Fruit fly (Drosophila melanogaster): ENCODE measurements around the gene MFS10.
"Not testable (repeated sequence)": the region's sequence is repeated elsewhere in the genome, so short reads cannot be mapped to it uniquely, and the experiment has no call there.

The MFS10 gene

dm6 chrX:13143100-13143499, 14.3 kb downstream of the MFS10 start:
- TF ChIP-seq CG8478 (optimal IDR thresholded peaks at IDR 0.05) (no peak), CTCF (optimal IDR thresholded peaks at IDR 0.05) (no peak)

- TF ChIP-seq CG8478 (optimal IDR thresholded peaks at IDR 0.05) (no peak), CTCF (optimal IDR thresholded peaks at IDR 0.05) (no peak)
Measured at dm6 chrX:13145858-13146257, 17.0 kb downstream of the MFS10 start.

- TF ChIP-seq CG8478 (optimal IDR thresholded peaks at IDR 0.05) (no peak), CTCF (optimal IDR thresholded peaks at IDR 0.05) (no peak)
Measured at dm6 chrX:13149083-13149482, 20.3 kb downstream of the MFS10 start.

- TF ChIP-seq CG8478 (optimal IDR thresholded peaks at IDR 0.05) (no peak), CTCF (optimal IDR thresholded peaks at IDR 0.05) (no peak)
Measured at dm6 chrX:13154783-13155182, 26.0 kb downstream of the MFS10 start, which contains the start of the genes CG4318 and CG4332. Gene CG4318 (minus strand): TSS chrX:13154924. Gene CG4332 (plus strand): TSS chrX:13155038.

- TF ChIP-seq CG8478 (optimal IDR thresholded peaks at IDR 0.05) (no peak), CTCF (optimal IDR thresholded peaks at IDR 0.05) (no peak)
Measured at dm6 chrX:13159481-13159880, 30.7 kb downstream of the MFS10 start, which contains the start of the genes Bap60 and CG12096. Gene Bap60 (minus strand): TSS chrX:13159508. Gene CG12096 (plus strand): TSS chrX:13159604.

dm6 chrX:13172865-13173264, 44.0 kb downstream of the MFS10 start:
- TF ChIP-seq CTCF (optimal IDR thresholded peaks at IDR 0.05) (no peak), CG8478 (optimal IDR thresholded peaks at IDR 0.05) (no peak)

dm6 chrX:13177720-13178119, 48.9 kb downstream of the MFS10 start, which contains the start of gene CG32640:
Gene CG32640 (plus strand): TSS chrX:13178005.
- TF ChIP-seq CTCF, CG8478 (optimal IDR thresholded peaks at IDR 0.05): not testable (repeated sequence)

- TF ChIP-seq CTCF, CG8478 (optimal IDR thresholded peaks at IDR 0.05): not testable (repeated sequence)
Measured at dm6 chrX:13184178-13184577, 55.4 kb downstream of the MFS10 start, which contains the start of gene CG32641. Gene CG32641 (plus strand): TSS chrX:13184478.
